Worm (Caenorhabditis elegans) whole organism, early embryonic: ENCODE data around the gene srh-122.

Experiments used
- ceh-36 ChIP-seq: sonication (generic microtip); optimal IDR thresholded peaks from 2 replicates; lab custom pipeline; 2016; ENCODE audit warnings: missing genetic modification characterization, inconsistent platforms, missing compliant biosample characterization
- ets-7 ChIP-seq: sonication (generic microtip); optimal IDR thresholded peaks from 2 replicates; lab custom pipeline; 2016; ENCODE audit warnings: missing genotype, missing genetic modification characterization, missing compliant biosample characterization
- flt-1 ChIP-seq: fragments of 200-800 bp; sonication (Bioruptor generic); IDR thresholded peaks from 2 replicates; pipeline ENCODE4 v1.3.6; 2022; ENCODE audit warnings: missing genetic modification characterization, missing compliant biosample characterization
- hmg-4 ChIP-seq: fragments of 200-800 bp; sonication (Bioruptor generic); optimal IDR thresholded peaks from 2 replicates; lab custom pipeline; 2018; ENCODE audit warnings: mild to moderate bottlenecking, missing genetic modification characterization, missing compliant biosample characterization
- hnd-1 ChIP-seq: sonication (generic microtip); optimal IDR thresholded peaks from 2 replicates; lab custom pipeline; 2016; ENCODE audit warnings: missing genetic modification characterization, missing compliant biosample characterization
- pes-1 ChIP-seq: fragments of 200-800 bp; sonication (Bioruptor generic); IDR thresholded peaks from 2 replicates; pipeline ENCODE4 v1.3.6; 2022; ENCODE audit warnings: missing genetic modification reagents, missing genetic modification characterization, missing compliant biosample characterization
- scrt-1 ChIP-seq: fragments of 200-800 bp; sonication (Bioruptor generic); IDR thresholded peaks from 2 replicates; pipeline ENCODE4 v1.3.6; 2022; ENCODE audit warnings: missing genetic modification characterization, missing compliant biosample characterization
- sea-1 ChIP-seq: fragments of 200-800 bp; sonication (Bioruptor generic); conservative IDR thresholded peaks from 2 replicates; pipeline ENCODE4 v1.3.6; 2022; ENCODE audit warnings: missing genetic modification characterization, missing compliant biosample characterization
- tbx-11 ChIP-seq: fragments of 200-800 bp; sonication (Bioruptor generic); IDR thresholded peaks from 2 replicates; pipeline ENCODE4 v1.3.6; 2022; ENCODE audit warnings: missing genetic modification characterization, missing compliant biosample characterization
- tra-4 ChIP-seq: sonication (generic microtip); optimal IDR thresholded peaks from 2 replicates; lab custom pipeline; 2017; ENCODE audit warnings: missing genetic modification characterization, missing compliant biosample characterization

srh-122 gene

DNA sequence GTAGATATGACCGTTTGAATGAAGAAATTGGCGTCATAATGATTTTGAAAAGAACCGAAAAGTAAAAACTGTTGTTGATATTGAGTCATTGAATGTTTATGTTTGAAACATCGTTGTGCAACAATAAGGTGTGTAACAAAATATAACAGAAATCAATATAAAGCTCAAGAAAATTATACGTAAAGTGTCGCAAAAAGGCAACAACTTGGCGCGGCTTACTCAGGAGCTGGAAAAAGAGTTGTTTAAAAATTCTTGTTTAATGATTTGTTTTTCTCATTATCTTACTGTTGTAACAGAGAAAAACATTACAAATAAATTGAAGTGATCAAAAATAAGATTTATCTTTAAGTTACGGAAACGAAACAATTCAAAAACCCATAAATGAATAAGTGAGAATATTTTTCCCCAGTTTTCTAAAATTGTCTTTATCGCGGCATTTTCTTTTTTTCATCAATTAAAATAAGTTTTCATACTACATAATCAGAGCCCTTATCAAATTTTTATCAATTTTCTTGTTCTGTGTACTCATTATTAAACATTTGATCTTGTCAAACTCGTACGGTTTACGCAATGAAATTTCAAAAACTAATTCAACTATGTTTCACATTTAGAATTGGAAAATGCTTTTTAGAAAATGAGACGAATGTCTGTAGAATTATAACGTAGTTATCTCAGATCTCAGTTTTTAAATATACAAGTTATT is 49.9 kb downstream of the srh-122 start, which contains the start of gene ZK1037.6:
Gene ZK1037.6, minus strand, starts transcription at position 51 of the 703 bp plus-strand sequence.
- TF ChIP-seq ets-7 (tag; lab: Kevin White, UChicago) (no peak), tbx-11 (GFP tag; lab: Robert Waterston, UW) (no peak), sea-1 (no peak), tra-4 (tag; lab: Kevin White, UChicago) (no peak), hmg-4 (no peak), scrt-1 (GFP tag; lab: Robert Waterston, UW) (no peak), pes-1 (no peak), hnd-1 (tag; lab: Kevin White, UChicago) (no peak), flt-1 (GFP tag; lab: Robert Waterston, UW) (no peak), ceh-36 (no peak)
